Worm (Caenorhabditis elegans) whole organism, L1 larva: Measurements from ENCODE around the gene gipc-1.
A peak's percentile ranks its signal among the peaks of the same experiment; 100 is the strongest.

Source experiments
- C16A3.4 ChIP-seq: fragments of 150-350 bp; optimal IDR thresholded peaks from 2 replicates; lab custom pipeline; 2014; ENCODE audit warnings: missing biosample characterization, missing genetic modification characterization
- C34B4.2 ChIP-seq: sonication (generic microtip); optimal IDR thresholded peaks from 2 replicates; lab custom pipeline; 2017; ENCODE audit warnings: mild to moderate bottlenecking, missing genetic modification characterization, missing compliant biosample characterization
- F16B12.6 ChIP-seq: fragments of 150-350 bp; optimal IDR thresholded peaks from 2 replicates; lab custom pipeline; 2014; ENCODE audit warnings: missing biosample characterization, missing genetic modification characterization
- Y116A8C.19 ChIP-seq: sonication (generic microtip); optimal IDR thresholded peaks from 2 replicates; lab custom pipeline; 2016; ENCODE audit warnings: missing compliant biosample characterization, missing genetic modification characterization, borderline replicate concordance
- aha-1 ChIP-seq: fragments of 150-350 bp; optimal IDR thresholded peaks from 2 replicates; lab custom pipeline; 2014; ENCODE audit warnings: missing biosample characterization, missing genetic modification characterization
- alr-1 ChIP-seq: fragments of 200-800 bp; sonication (Bioruptor generic); optimal IDR thresholded peaks from 2 replicates; lab custom pipeline; 2018; ENCODE audit warnings: borderline replicate concordance, mild to moderate bottlenecking, missing genetic modification characterization, missing compliant biosample characterization
- ama-1 ChIP-seq: fragments of 150-350 bp; optimal IDR thresholded peaks from 2 replicates; lab custom pipeline; 2014
- blmp-1 ChIP-seq: fragments of 150-350 bp; optimal IDR thresholded peaks from 2 replicates; lab custom pipeline; 2014; ENCODE audit warnings: missing biosample characterization, missing genetic modification characterization
- ceh-8 ChIP-seq: fragments of 200-800 bp; sonication (Bioruptor generic); optimal IDR thresholded peaks from 2 replicates; lab custom pipeline; 2018; ENCODE audit warnings: mild to moderate bottlenecking, missing genetic modification characterization, moderate library complexity, missing compliant biosample characterization
- ceh-82 ChIP-seq, 3 experiments: fragments of 150-350 bp in 1 of 3; sonication (generic microtip) in 2 of 3; optimal IDR thresholded peaks; 2 replicates each; lab custom pipeline; 2014 to 2017; ENCODE audit warnings: missing biosample characterization in 3 of 3, missing genetic modification characterization in 3 of 3
- ceh-88 ChIP-seq: fragments of 200-800 bp; sonication (Bioruptor generic); IDR thresholded peaks from 2 replicates; pipeline ENCODE4 v1.3.6; 2022; ENCODE audit warnings: missing genetic modification characterization, missing compliant biosample characterization
- efl-1 ChIP-seq, 4 experiments: fragments of 150-350 bp; optimal IDR thresholded peaks in 3 of 4; peaks in 1 of 4; 1 replicate in 1 of 4; 2 replicates in 3 of 4; lab custom pipeline; 2014; ENCODE audit warnings: missing biosample characterization in 2 of 4, missing genetic modification characterization in 2 of 4, missing genetic modification reagents in 2 of 4
- efl-3 ChIP-seq: fragments of 200-800 bp; sonication (Bioruptor generic); optimal IDR thresholded peaks from 2 replicates; lab custom pipeline; 2018; ENCODE audit warnings: mild to moderate bottlenecking, missing genetic modification characterization, missing compliant biosample characterization
- elt-3 ChIP-seq, 6 experiments: fragments of 150-350 bp in 1 of 6; sonication (generic microtip); optimal IDR thresholded peaks; 2 replicates each; lab custom pipeline; 2017 to 2018; ENCODE audit warnings: missing biosample characterization in 6 of 6, missing genetic modification characterization in 6 of 6, inconsistent platforms in 1 of 6
- fkh-10 ChIP-seq: sonication (generic microtip); optimal IDR thresholded peaks from 2 replicates; lab custom pipeline; 2017; ENCODE audit warnings: missing biosample characterization, missing genetic modification reagents, missing genetic modification characterization
- hlh-17 ChIP-seq: fragments of 200-800 bp; sonication (Bioruptor generic); optimal IDR thresholded peaks from 2 replicates; lab custom pipeline; 2018; ENCODE audit warnings: missing genetic modification characterization, mild to moderate bottlenecking, missing compliant biosample characterization, moderate library complexity, borderline replicate concordance
- jun-1 ChIP-seq: fragments of 150-350 bp; optimal IDR thresholded peaks from 2 replicates; lab custom pipeline; 2014; ENCODE audit warnings: missing biosample characterization, missing genetic modification reagents, missing genetic modification characterization
- lin-13 ChIP-seq: fragments of 150-350 bp; optimal IDR thresholded peaks from 2 replicates; lab custom pipeline; 2014; ENCODE audit warnings: missing biosample characterization, missing genetic modification reagents, missing genetic modification characterization
- lin-15B ChIP-seq: fragments of 150-350 bp; sonication (generic microtip); optimal IDR thresholded peaks from 3 replicates; lab custom pipeline; 2014; ENCODE audit warnings: missing biosample characterization, missing genetic modification characterization
- lin-35 ChIP-seq, 2 experiments: fragments of 150-350 bp; optimal IDR thresholded peaks; 2 replicates each; lab custom pipeline; 2014; ENCODE audit warnings: missing biosample characterization in 2 of 2, missing genetic modification characterization in 2 of 2, missing genetic modification reagents in 2 of 2
- lin-39 ChIP-seq: fragments of 150-350 bp; optimal IDR thresholded peaks from 2 replicates; lab custom pipeline; 2014; ENCODE audit warnings: missing biosample characterization, missing genetic modification reagents, missing genetic modification characterization
- lir-3 ChIP-seq: sonication (generic microtip); optimal IDR thresholded peaks from 2 replicates; lab custom pipeline; 2016; ENCODE audit warnings: mild to moderate bottlenecking, missing genetic modification characterization, moderate library complexity, missing compliant biosample characterization; ENCODE audit not compliant: poor library complexity
- mab-9 ChIP-seq: fragments of 200-800 bp; sonication (Bioruptor generic); IDR thresholded peaks from 2 replicates; pipeline ENCODE4 v1.3.6; 2022; ENCODE audit warnings: missing genetic modification reagents, missing genetic modification characterization, missing compliant biosample characterization
- mdl-1 ChIP-seq, 2 experiments: fragments of 150-350 bp; optimal IDR thresholded peaks; 2 replicates each; lab custom pipeline; 2014 to 2017; ENCODE audit warnings: missing biosample characterization in 2 of 2, missing genetic modification characterization in 2 of 2, inconsistent platforms in 1 of 2
- nhr-11 ChIP-seq: fragments of 150-350 bp; optimal IDR thresholded peaks from 2 replicates; lab custom pipeline; 2014; ENCODE audit warnings: missing biosample characterization, missing genetic modification characterization
- nhr-12 ChIP-seq: sonication (generic microtip); optimal IDR thresholded peaks from 2 replicates; lab custom pipeline; 2017; ENCODE audit warnings: missing biosample characterization, missing genetic modification characterization
- nhr-237 ChIP-seq: fragments of 150-350 bp; optimal IDR thresholded peaks from 2 replicates; lab custom pipeline; 2014; ENCODE audit warnings: missing biosample characterization, missing genetic modification characterization
- nhr-28 ChIP-seq: fragments of 150-350 bp; optimal IDR thresholded peaks from 2 replicates; lab custom pipeline; 2014; ENCODE audit warnings: missing biosample characterization, missing genetic modification characterization
- nhr-47 ChIP-seq: sonication (generic microtip); optimal IDR thresholded peaks from 2 replicates; lab custom pipeline; 2016; ENCODE audit warnings: mild to moderate bottlenecking, missing genetic modification characterization, moderate library complexity, missing compliant biosample characterization
- nhr-71 ChIP-seq: sonication (generic microtip); optimal IDR thresholded peaks from 2 replicates; lab custom pipeline; 2016; ENCODE audit warnings: mild to moderate bottlenecking, missing genetic modification characterization, moderate library complexity, missing compliant biosample characterization
- nhr-76 ChIP-seq: sonication (generic microtip); optimal IDR thresholded peaks from 2 replicates; lab custom pipeline; 2017; ENCODE audit warnings: missing biosample characterization, missing genetic modification characterization
- nhr-84 ChIP-seq: sonication (generic microtip); optimal IDR thresholded peaks from 2 replicates; lab custom pipeline; 2017; ENCODE audit warnings: missing biosample characterization, missing genetic modification characterization
- nhr-90 ChIP-seq: sonication (generic microtip); optimal IDR thresholded peaks from 2 replicates; lab custom pipeline; 2016; ENCODE audit warnings: mild to moderate bottlenecking, missing genetic modification characterization, missing compliant biosample characterization; ENCODE audit not compliant: poor library complexity
- snu-23 ChIP-seq: sonication (generic microtip); optimal IDR thresholded peaks from 2 replicates; lab custom pipeline; 2016; ENCODE audit warnings: missing genetic modification characterization, missing compliant biosample characterization
- sox-4 ChIP-seq: sonication (generic microtip); optimal IDR thresholded peaks from 2 replicates; lab custom pipeline; 2016; ENCODE audit warnings: missing genetic modification characterization, missing compliant biosample characterization
- sptf-1 ChIP-seq: fragments of 150-350 bp; optimal IDR thresholded peaks from 2 replicates; lab custom pipeline; 2014; ENCODE audit warnings: missing biosample characterization, missing genetic modification characterization
- sup-37 ChIP-seq: fragments of 200-800 bp; sonication (Bioruptor generic); optimal IDR thresholded peaks from 2 replicates; lab custom pipeline; 2018; ENCODE audit warnings: mild to moderate bottlenecking, missing genetic modification characterization, missing compliant biosample characterization
- swsn-7 ChIP-seq: sonication (generic microtip); optimal IDR thresholded peaks from 2 replicates; lab custom pipeline; 2016; ENCODE audit warnings: missing genetic modification characterization, missing compliant biosample characterization
- tbx-2 ChIP-seq: sonication (generic microtip); optimal IDR thresholded peaks from 2 replicates; lab custom pipeline; 2016; ENCODE audit warnings: missing genetic modification characterization, missing compliant biosample characterization
- tlp-1 ChIP-seq: fragments of 150-350 bp; optimal IDR thresholded peaks from 2 replicates; lab custom pipeline; 2014; ENCODE audit warnings: missing biosample characterization, missing genetic modification characterization
- unc-130 ChIP-seq: fragments of 150-350 bp; optimal IDR thresholded peaks from 2 replicates; lab custom pipeline; 2017; ENCODE audit warnings: missing biosample characterization, missing genetic modification characterization, inconsistent platforms
- unc-86 ChIP-seq: sonication (generic microtip); optimal IDR thresholded peaks from 2 replicates; lab custom pipeline; 2016; ENCODE audit warnings: missing genetic modification characterization, missing compliant biosample characterization
- unc-98 ChIP-seq: fragments of 200-800 bp; sonication (Bioruptor generic); IDR thresholded peaks from 2 replicates; pipeline ENCODE4 v1.3.6; 2022; ENCODE audit warnings: missing genetic modification characterization, missing compliant biosample characterization
- xbp-1 ChIP-seq: sonication (generic microtip); optimal IDR thresholded peaks from 2 replicates; lab custom pipeline; 2016; ENCODE audit warnings: missing genetic modification characterization, missing compliant biosample characterization
- zag-1 ChIP-seq: fragments of 150-350 bp; optimal IDR thresholded peaks from 2 replicates; lab custom pipeline; 2014; ENCODE audit warnings: missing biosample characterization, missing genetic modification characterization
- zip-4 ChIP-seq: fragments of 200-800 bp; sonication (Bioruptor generic); optimal IDR thresholded peaks from 2 replicates; lab custom pipeline; 2018; ENCODE audit warnings: mild to moderate bottlenecking, missing genetic modification characterization, moderate library complexity, missing compliant biosample characterization
- ztf-4 ChIP-seq: fragments of 150-350 bp; optimal IDR thresholded peaks from 2 replicates; lab custom pipeline; 2014; ENCODE audit warnings: missing biosample characterization, missing genetic modification characterization

Gene gipc-1

ce11 chrIII:4899728-4900127, 29.1 kb downstream of the gipc-1 start (continued):
- TF ChIP-seq nhr-71 (tag; lab: Kevin White, UChicago): peak; percentile 100
- peak; percentile 99 for TF ChIP-seq ceh-8
- peak; percentile 95 for TF ChIP-seq aha-1 (tag; lab: Kevin White, UChicago)
- peak; percentile 100 for TF ChIP-seq tbx-2
- peak; percentile 100 for TF ChIP-seq unc-86 (tag; lab: Kevin White, UChicago)
- TF ChIP-seq mab-9 (GFP tag; lab: Robert Waterston, UW): peak; percentile 98
- TF ChIP-seq nhr-76 (tag; lab: Kevin White, UChicago): peak; percentile 69
- peak; percentile 45 to 99 for TF ChIP-seq mdl-1 (tag; optimal IDR thresholded peaks at IDR 0.05; lab: Kevin White, UChicago)
- TF ChIP-seq lir-3 (tag; lab: Kevin White, UChicago): peak; percentile 98
- TF ChIP-seq lin-13 (GFP tag; lab: Kevin White, UChicago): peak; percentile 100
- peak; percentile 99 for TF ChIP-seq sox-4
- TF ChIP-seq ama-1: no peak
- no peak for TF ChIP-seq sptf-1
- peak; percentile 99 for TF ChIP-seq ceh-88
- TF ChIP-seq Y116A8C.19: peak; percentile 10
- peak; percentile 99 for TF ChIP-seq C16A3.4 (tag; lab: Kevin White, UChicago)
- peak; percentile 99 for TF ChIP-seq ztf-4 (tag; lab: Kevin White, UChicago)
- peak; percentile 94 for TF ChIP-seq nhr-11
- peak; percentile 80 for TF ChIP-seq unc-98 (GFP tag; lab: Robert Waterston, UW)
- TF ChIP-seq lin-35 (GFP tag; optimal IDR thresholded peaks at IDR 0.05; lab: Kevin White, UChicago): peak; percentile 94 to 95
- TF ChIP-seq nhr-47 (tag; lab: Kevin White, UChicago): peak; percentile 100
- no peak for TF ChIP-seq alr-1 (tag; lab: Kevin White, UChicago)
- peak; percentile 30 for TF ChIP-seq zag-1 (tag; lab: Kevin White, UChicago)
- peak; percentile 99 for TF ChIP-seq jun-1 (tag; lab: Kevin White, UChicago)
- TF ChIP-seq nhr-237: peak; percentile 95
- peak; percentile 93 for TF ChIP-seq lin-39
- TF ChIP-seq C34B4.2 (tag; lab: Kevin White, UChicago): peak; percentile 91
- TF ChIP-seq blmp-1: peak; percentile 100
- peak; percentile 95 to 98 (median 97) for TF ChIP-seq ceh-82 (tag; optimal IDR thresholded peaks at IDR 0.05; lab: Kevin White, UChicago)
- peak; percentile 100 for TF ChIP-seq sup-37
- TF ChIP-seq swsn-7 (tag; lab: Kevin White, UChicago): peak; percentile 100
- peak; percentile 94 for TF ChIP-seq lin-15B (tag; lab: Kevin White, UChicago)

DNA sequence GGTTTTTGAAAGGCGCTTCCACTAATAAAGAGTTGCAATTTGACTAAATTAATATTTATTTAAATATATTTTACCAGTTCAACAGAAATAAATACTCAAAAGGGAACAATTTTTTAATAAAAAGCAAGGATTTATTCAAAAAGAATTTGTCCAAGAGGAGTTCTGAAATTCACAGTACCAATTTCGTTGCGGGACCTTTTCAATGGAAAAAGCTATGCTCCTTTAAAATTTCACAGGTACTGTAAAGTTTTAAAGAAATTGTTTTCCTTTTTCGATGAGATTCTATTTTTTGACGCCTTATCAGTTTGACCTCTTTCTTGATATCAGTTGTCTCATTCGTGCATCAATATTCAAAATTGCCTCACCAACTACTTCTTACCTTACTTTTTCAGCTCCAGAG, 29.7 kb downstream of the gipc-1 start, which contains the start of gene tag-340:
Gene tag-340, plus strand, starts transcription at position 249 of the 400 bp plus-strand sequence.
- no peak for TF ChIP-seq zip-4 (GFP tag; lab: Kevin White, UChicago)
- no peak for TF ChIP-seq lin-35 (GFP tag; optimal IDR thresholded peaks at IDR 0.05; lab: Kevin White, UChicago)
- no peak for TF ChIP-seq efl-1 (optimal IDR thresholded peaks at IDR 0.05; lab: Kevin White, UChicago)
- TF ChIP-seq efl-1 (GFP tag; optimal IDR thresholded peaks at IDR 0.05 in 1 of 2; lab: Kevin White, UChicago): peak in 1 of 2 experiments; percentile 20
- TF ChIP-seq elt-3 (tag; optimal IDR thresholded peaks at IDR 0.05; lab: Kevin White, UChicago): no peak
- no peak for TF ChIP-seq zag-1 (tag; lab: Kevin White, UChicago)

ce11 chrIII:4903784-4904183, 33.2 kb downstream of the gipc-1 start, which contains the start of gene kbp-2:
TSS of gene kbp-2 (minus strand) at chrIII:4903884.
- TF ChIP-seq F16B12.6 (no peak), lin-15B (tag; lab: Kevin White, UChicago) (no peak), fkh-10 (GFP tag; lab: Kevin White, UChicago) (no peak), snu-23 (GFP tag; lab: Kevin White, UChicago) (no peak)

DNA sequence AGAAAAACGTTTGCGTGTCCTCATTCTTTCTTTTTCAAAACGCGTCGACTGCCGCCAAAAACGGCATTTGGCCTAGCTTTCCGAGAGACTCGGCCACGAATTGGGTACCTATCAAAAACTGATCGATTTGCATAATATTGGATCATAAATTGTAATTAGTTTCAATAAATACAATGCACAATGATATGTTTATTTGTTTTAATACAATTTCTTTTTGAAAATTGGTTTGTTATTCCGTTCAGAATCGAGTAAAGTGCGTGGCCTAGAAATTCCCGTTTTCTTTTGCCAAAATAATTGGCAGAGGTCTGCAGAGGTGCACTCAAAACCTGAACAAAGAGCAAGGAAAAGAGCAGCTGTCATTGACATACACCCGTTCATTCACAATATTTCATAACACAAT, 34.8 kb downstream of the gipc-1 start, which contains the start of gene F26F4.8:
Gene F26F4.8, minus strand, starts transcription at position 69 of the 400 bp plus-strand sequence.
- TF ChIP-seq xbp-1 (tag; lab: Kevin White, UChicago) (no peak), ceh-82 (tag; optimal IDR thresholded peaks at IDR 0.05; lab: Kevin White, UChicago) (no peak), unc-98 (GFP tag; lab: Robert Waterston, UW) (peak; percentile 65), nhr-90 (tag; lab: Kevin White, UChicago) (peak; percentile 63), efl-3 (GFP tag; lab: Kevin White, UChicago) (no peak), ceh-88 (no peak), fkh-10 (GFP tag; lab: Kevin White, UChicago) (no peak), unc-130 (tag; lab: Kevin White, UChicago) (no peak), hlh-17 (GFP tag; lab: Kevin White, UChicago) (no peak), nhr-237 (no peak), nhr-84 (tag; lab: Kevin White, UChicago) (no peak), blmp-1 (no peak), nhr-28 (tag; lab: Kevin White, UChicago) (no peak), C16A3.4 (tag; lab: Kevin White, UChicago) (no peak), nhr-12 (tag; lab: Kevin White, UChicago) (no peak), tlp-1 (tag; lab: Kevin White, UChicago) (no peak), nhr-76 (tag; lab: Kevin White, UChicago) (no peak), lir-3 (tag; lab: Kevin White, UChicago) (peak; percentile 82), sox-4 (peak; percentile 46)
